Fruit fly (Drosophila melanogaster) whole organism, embryonic: ENCODE measurements around the gene Mettl2.
A peak's percentile ranks its signal among the peaks of the same experiment; 100 is the strongest.

Source experiments
- Atf3 ChIP-seq: fragments of 200-800 bp; sonication (Bioruptor generic); optimal IDR thresholded peaks from 3 replicates; lab custom pipeline; 2016; ENCODE audit warnings: missing biosample characterization, missing genetic modification characterization
- CG10209 ChIP-seq: fragments of 200-800 bp; sonication (Bioruptor generic); optimal IDR thresholded peaks from 3 replicates; lab custom pipeline; 2017; ENCODE audit warnings: missing biosample characterization, mild to moderate bottlenecking, missing genetic modification characterization, missing genetic modification reagents
- CG10274 ChIP-seq: fragments of 200-800 bp; sonication (Bioruptor generic); optimal IDR thresholded peaks from 3 replicates; lab custom pipeline; 2017; ENCODE audit warnings: missing biosample characterization, mild to moderate bottlenecking, missing genetic modification characterization
- CG10431 ChIP-seq: fragments of 200-800 bp; sonication (Bioruptor generic); optimal IDR thresholded peaks from 3 replicates; lab custom pipeline; 2018; ENCODE audit warnings: missing biosample characterization, mild to moderate bottlenecking, missing genetic modification characterization
- CG10654 ChIP-seq: fragments of 200-800 bp; sonication (Bioruptor generic); optimal IDR thresholded peaks from 2 replicates; lab custom pipeline; 2016; ENCODE audit warnings: missing biosample characterization, missing genetic modification characterization
- CG12219 ChIP-seq: fragments of 200-800 bp; sonication (Bioruptor generic); optimal IDR thresholded peaks from 3 replicates; lab custom pipeline; 2018; ENCODE audit warnings: missing biosample characterization, mild to moderate bottlenecking, missing genetic modification characterization
- CG14050 ChIP-seq: fragments of 200-800 bp; sonication (Bioruptor generic); IDR thresholded peaks from 3 replicates; pipeline ENCODE4 v1.3.6; 2022; ENCODE audit warnings: missing biosample characterization, missing genetic modification characterization
- CG14860 ChIP-seq: fragments of 200-800 bp; sonication (Bioruptor generic); IDR thresholded peaks from 3 replicates; pipeline ENCODE4 v1.3.6; 2022; ENCODE audit warnings: missing biosample characterization, missing genetic modification characterization; ENCODE audit not compliant: partially characterized antibody
- CG14965 ChIP-seq: fragments of 200-800 bp; sonication (Bioruptor generic); optimal IDR thresholded peaks from 2 replicates; lab custom pipeline; 2016; ENCODE audit warnings: missing biosample characterization, missing genetic modification characterization, borderline replicate concordance
- CG15269 ChIP-seq: fragments of 200-800 bp; sonication (Bioruptor generic); optimal IDR thresholded peaks from 2 replicates; lab custom pipeline; 2018; ENCODE audit warnings: missing biosample characterization, mild to moderate bottlenecking, missing genetic modification characterization, moderate library complexity
- CG1602 ChIP-seq: fragments of 200-800 bp; sonication (Bioruptor generic); optimal IDR thresholded peaks from 3 replicates; lab custom pipeline; 2016; ENCODE audit warnings: missing biosample characterization, missing genetic modification characterization
- CG1603 ChIP-seq: fragments of 200-800 bp; sonication (Bioruptor generic); optimal IDR thresholded peaks from 2 replicates; lab custom pipeline; 2019; ENCODE audit warnings: missing biosample characterization, mild to moderate bottlenecking, missing genetic modification characterization, moderate library complexity
- CG16813 ChIP-seq: fragments of 200-800 bp; sonication (Bioruptor generic); IDR thresholded peaks from 3 replicates; pipeline ENCODE4 v1.3.6; 2022; ENCODE audit warnings: missing biosample characterization, missing genetic modification characterization; ENCODE audit not compliant: partially characterized antibody
- CG17912 ChIP-seq: fragments of 200-800 bp; sonication (Bioruptor generic); optimal IDR thresholded peaks from 2 replicates; lab custom pipeline; 2018; ENCODE audit warnings: missing biosample characterization, mild to moderate bottlenecking, missing genetic modification characterization
- CG18011 ChIP-seq: fragments of 200-800 bp; sonication (Bioruptor generic); optimal IDR thresholded peaks from 2 replicates; lab custom pipeline; 2017; ENCODE audit warnings: missing biosample characterization, missing genetic modification characterization, mild to moderate bottlenecking, moderate library complexity, missing genotype
- CG2129 ChIP-seq: fragments of 200-800 bp; sonication (Bioruptor generic); IDR thresholded peaks from 2 replicates; pipeline ENCODE4 v1.3.6; 2022; ENCODE audit warnings: missing biosample characterization, missing genetic modification characterization; ENCODE audit not compliant: partially characterized antibody
- CG3281 ChIP-seq: fragments of 200-800 bp; sonication (Bioruptor generic); optimal IDR thresholded peaks from 3 replicates; lab custom pipeline; 2017; ENCODE audit warnings: missing biosample characterization, mild to moderate bottlenecking, missing genetic modification characterization
- CG4707 ChIP-seq: fragments of 200-800 bp; sonication (Bioruptor generic); optimal IDR thresholded peaks from 2 replicates; lab custom pipeline; 2018; ENCODE audit warnings: missing biosample characterization, mild to moderate bottlenecking, missing genetic modification characterization, moderate library complexity
- CG6654 ChIP-seq: fragments of 200-800 bp; sonication (Bioruptor generic); optimal IDR thresholded peaks from 2 replicates; lab custom pipeline; 2017; ENCODE audit warnings: missing biosample characterization, mild to moderate bottlenecking, missing genetic modification characterization
- CG6683 ChIP-seq: fragments of 200-800 bp; sonication (Bioruptor generic); optimal IDR thresholded peaks from 2 replicates; lab custom pipeline; 2017; ENCODE audit warnings: missing biosample characterization, mild to moderate bottlenecking, missing genetic modification characterization, missing genetic modification reagents
- CG7786 ChIP-seq: fragments of 200-800 bp; sonication (Bioruptor generic); optimal IDR thresholded peaks from 2 replicates; lab custom pipeline; 2016; ENCODE audit warnings: missing biosample characterization, missing genetic modification characterization
- CG9609 ChIP-seq: fragments of 200-800 bp; sonication (Bioruptor generic); optimal IDR thresholded peaks from 3 replicates; lab custom pipeline; 2016; ENCODE audit warnings: missing biosample characterization, missing genetic modification characterization
- CG9797 ChIP-seq: fragments of 200-800 bp; sonication (Bioruptor generic); optimal IDR thresholded peaks from 3 replicates; lab custom pipeline; 2018; ENCODE audit warnings: missing biosample characterization, mild to moderate bottlenecking, missing genetic modification characterization
- D19A ChIP-seq: fragments of 200-800 bp; optimal IDR thresholded peaks from 3 replicates; lab custom pipeline; 2019; ENCODE audit warnings: missing biosample characterization, mild to moderate bottlenecking, missing genetic modification characterization, moderate library complexity
- D19B ChIP-seq: fragments of 200-800 bp; sonication (Bioruptor generic); optimal IDR thresholded peaks from 2 replicates; lab custom pipeline; 2017; ENCODE audit warnings: missing biosample characterization, mild to moderate bottlenecking, missing genetic modification characterization
- Deaf1 ChIP-seq: fragments of 200-800 bp; optimal IDR thresholded peaks from 3 replicates; lab custom pipeline; 2019; ENCODE audit warnings: missing biosample characterization, mild to moderate bottlenecking, missing genetic modification characterization, moderate library complexity
- Ets97D ChIP-seq: fragments of 200-800 bp; sonication (Bioruptor generic); optimal IDR thresholded peaks from 3 replicates; lab custom pipeline; 2016; ENCODE audit warnings: missing biosample characterization, missing genetic modification characterization
- Hr3 ChIP-seq: fragments of 200-800 bp; sonication (Bioruptor generic); optimal IDR thresholded peaks from 3 replicates; lab custom pipeline; 2016; ENCODE audit warnings: missing biosample characterization, missing genetic modification characterization
- Lpt ChIP-seq: fragments of >200 bp; optimal IDR thresholded peaks from 2 replicates; lab custom pipeline; 2018; ENCODE audit warnings: missing biosample characterization, missing genetic modification characterization
- Mes4 ChIP-seq: fragments of 200-800 bp; sonication (Bioruptor generic); optimal IDR thresholded peaks from 2 replicates; lab custom pipeline; 2016; ENCODE audit warnings: missing biosample characterization, missing genetic modification characterization
- Sox102F ChIP-seq: fragments of 200-800 bp; sonication (Bioruptor generic); optimal IDR thresholded peaks from 2 replicates; lab custom pipeline; 2018; ENCODE audit warnings: missing biosample characterization, mild to moderate bottlenecking, missing genetic modification characterization, moderate library complexity
- aop ChIP-seq: fragments of 200-800 bp; sonication (Bioruptor generic); IDR thresholded peaks from 2 replicates; pipeline ENCODE4 v1.3.6; 2022; ENCODE audit warnings: missing biosample characterization, missing genetic modification characterization
- chinmo ChIP-seq: fragments of 200-800 bp; sonication (Bioruptor generic); IDR thresholded peaks from 4 replicates; pipeline ENCODE4 v1.3.6; 2022; ENCODE audit warnings: missing biosample characterization, missing genetic modification characterization; ENCODE audit not compliant: partially characterized antibody
- ci ChIP-seq: fragments of 200-800 bp; sonication (Bioruptor generic); IDR thresholded peaks from 3 replicates; pipeline ENCODE4 v1.3.6; 2022; ENCODE audit warnings: missing biosample characterization, missing genetic modification characterization
- dpn ChIP-seq, 2 experiments: fragments of 200-800 bp; sonication (Bioruptor generic); optimal IDR thresholded peaks; 3 replicates each; lab custom pipeline; 2016; ENCODE audit warnings: missing biosample characterization in 2 of 2, missing genetic modification characterization in 2 of 2
- fd96Cb ChIP-seq: fragments of 200-800 bp; sonication (Bioruptor generic); optimal IDR thresholded peaks from 2 replicates; lab custom pipeline; 2018; ENCODE audit warnings: missing biosample characterization, mild to moderate bottlenecking, missing genetic modification characterization, moderate library complexity
- fu2 ChIP-seq: fragments of 200-800 bp; sonication (Bioruptor generic); optimal IDR thresholded peaks from 2 replicates; lab custom pipeline; 2016; ENCODE audit warnings: missing biosample characterization, missing genetic modification characterization
- grau ChIP-seq: fragments of 200-800 bp; optimal IDR thresholded peaks from 3 replicates; lab custom pipeline; 2019; ENCODE audit warnings: missing biosample characterization, mild to moderate bottlenecking, missing genetic modification characterization, moderate library complexity
- gsb ChIP-seq: fragments of 200-800 bp; sonication (Bioruptor generic); IDR thresholded peaks from 2 replicates; pipeline ENCODE4 v1.3.6; 2022; ENCODE audit warnings: missing biosample characterization, missing genetic modification characterization
- insv ChIP-seq, 2 experiments: fragments of 200-800 bp; sonication (Bioruptor generic); optimal IDR thresholded peaks; 3 replicates each; lab custom pipeline; 2016 to 2018; ENCODE audit warnings: missing biosample characterization in 2 of 2, missing genetic modification characterization in 2 of 2
- inv ChIP-seq: fragments of 200-800 bp; sonication (Bioruptor generic); IDR thresholded peaks from 2 replicates; pipeline ENCODE4 v1.3.6; 2022; ENCODE audit warnings: missing biosample characterization, missing genetic modification characterization; ENCODE audit not compliant: partially characterized antibody
- nau ChIP-seq: fragments of 200-800 bp; sonication (Bioruptor generic); optimal IDR thresholded peaks from 3 replicates; lab custom pipeline; 2017; ENCODE audit warnings: missing biosample characterization, mild to moderate bottlenecking, missing genetic modification characterization, missing genetic modification reagents
- oc ChIP-seq: fragments of 200-800 bp; sonication (Bioruptor generic); optimal IDR thresholded peaks from 2 replicates; lab custom pipeline; 2018; ENCODE audit warnings: missing biosample characterization, mild to moderate bottlenecking, missing genetic modification characterization, moderate library complexity
- pfk ChIP-seq: fragments of 200-800 bp; sonication (Bioruptor generic); optimal IDR thresholded peaks from 2 replicates; lab custom pipeline; 2018; ENCODE audit warnings: missing biosample characterization, mild to moderate bottlenecking, missing genetic modification characterization, moderate library complexity
- pros ChIP-seq: fragments of 200-800 bp; sonication (Bioruptor generic); optimal IDR thresholded peaks from 3 replicates; lab custom pipeline; 2019; ENCODE audit warnings: missing biosample characterization, mild to moderate bottlenecking, missing genetic modification characterization, moderate library complexity
- schlank ChIP-seq: fragments of 200-800 bp; sonication (Bioruptor generic); optimal IDR thresholded peaks from 2 replicates; lab custom pipeline; 2018; ENCODE audit warnings: missing biosample characterization, mild to moderate bottlenecking, missing genetic modification characterization
- stc ChIP-seq: fragments of 200-800 bp; sonication (Bioruptor generic); IDR thresholded peaks from 2 replicates; pipeline ENCODE4 v1.3.6; 2022; ENCODE audit warnings: missing biosample characterization, missing genetic modification characterization
- zen2 ChIP-seq: fragments of 200-800 bp; sonication (Bioruptor generic); IDR thresholded peaks from 3 replicates; pipeline ENCODE4 v1.3.6; 2022; ENCODE audit warnings: missing biosample characterization, missing genetic modification characterization; ENCODE audit not compliant: partially characterized antibody
- zfh1 ChIP-seq: fragments of 200-800 bp; sonication (Bioruptor generic); IDR thresholded peaks from 3 replicates; pipeline ENCODE4 v1.3.6; 2022; ENCODE audit warnings: missing biosample characterization, missing genetic modification characterization

Gene Mettl2

dm6 chr3L:1629064-1629777 lies 9.8 kb downstream of the Mettl2 start, which contains the start of gene GC (continued):
- no peak for TF ChIP-seq CG2129 (GFP tag; lab: Robert Waterston, UW)
- TF ChIP-seq zen2 (GFP tag; lab: Robert Waterston, UW) = 0 out of 3 replicates have a peak, but pooled peaks have one; percentile 25
- no peak for TF ChIP-seq CG6654 (GFP tag; lab: Kevin White, UChicago)
- TF ChIP-seq CG18011 (GFP tag; lab: Kevin White, UChicago) = no peak
- TF ChIP-seq Atf3 (GFP tag; lab: Kevin White, UChicago) = no peak
- no peak for TF ChIP-seq Ets97D (GFP tag; lab: Kevin White, UChicago)
- no peak for TF ChIP-seq fu2 (GFP tag; lab: Kevin White, UChicago)
- TF ChIP-seq CG4707 (GFP tag; lab: Kevin White, UChicago) = no peak
- peak; percentile 39; the same call in 1 of the 3 replicates for TF ChIP-seq ci (GFP tag; lab: Robert Waterston, UW)
- no peak for TF ChIP-seq oc (tag; lab: Kevin White, UChicago)
- no peak for TF ChIP-seq schlank (tag; lab: Kevin White, UChicago)
- TF ChIP-seq CG14050 (GFP tag; lab: Robert Waterston, UW) = no peak
- TF ChIP-seq CG10274 (GFP tag; lab: Kevin White, UChicago) = no peak
- TF ChIP-seq fd96Cb (tag; lab: Kevin White, UChicago) = no peak
- no peak for TF ChIP-seq nau (GFP tag; lab: Kevin White, UChicago)
- TF ChIP-seq CG12219 (GFP tag; lab: Kevin White, UChicago) = no peak
- TF ChIP-seq Sox102F = peak; percentile 26
- TF ChIP-seq CG16813 (GFP tag; lab: Robert Waterston, UW) = no peak
- TF ChIP-seq inv = no peak
- TF ChIP-seq pros (GFP tag; lab: Kevin White, UChicago) = no peak
- TF ChIP-seq CG9609 (GFP tag; lab: Kevin White, UChicago) = no peak
- no peak for TF ChIP-seq D19A
- no peak for TF ChIP-seq pfk (GFP tag; lab: Kevin White, UChicago)
- no peak for TF ChIP-seq CG10654 (GFP tag; lab: Kevin White, UChicago)
- TF ChIP-seq CG14860 (GFP tag; lab: Robert Waterston, UW) = no peak
- TF ChIP-seq Lpt (GFP tag; lab: Kevin White, UChicago) = no peak
- TF ChIP-seq CG3281 (GFP tag; lab: Kevin White, UChicago) = no peak
- TF ChIP-seq CG15269 = no peak
- no peak for TF ChIP-seq gsb (GFP tag; lab: Robert Waterston, UW)
- peak; percentile 40 for TF ChIP-seq Deaf1 (tag; lab: Kevin White, UChicago)
- peak in 1 of 2 experiments; percentile 16 for TF ChIP-seq dpn (GFP tag; optimal IDR thresholded peaks at IDR 0.05; lab: Kevin White, UChicago)
- TF ChIP-seq stc (GFP tag; lab: Robert Waterston, UW) = peak; percentile 47
- no peak for TF ChIP-seq CG1603
- no peak for TF ChIP-seq Mes4
- peak; percentile 16 for TF ChIP-seq CG7786
- TF ChIP-seq CG10209 (GFP tag; lab: Kevin White, UChicago) = peak; percentile 26
- no peak for TF ChIP-seq CG10431 (GFP tag; lab: Kevin White, UChicago)
- no peak for TF ChIP-seq CG14965 (GFP tag; lab: Kevin White, UChicago)
- no peak for TF ChIP-seq chinmo (GFP tag; lab: Robert Waterston, UW)
- TF ChIP-seq zfh1 (GFP tag; lab: Robert Waterston, UW) = no peak
- TF ChIP-seq D19B (GFP tag; lab: Kevin White, UChicago) = peak; percentile 60
- no peak for TF ChIP-seq CG6683 (GFP tag; lab: Kevin White, UChicago)
- no peak for TF ChIP-seq aop (GFP tag; lab: Robert Waterston, UW)
- TF ChIP-seq grau (tag; lab: Kevin White, UChicago) = peak; percentile 26
- TF ChIP-seq CG1602 (GFP tag; lab: Kevin White, UChicago) = no peak
- no peak for TF ChIP-seq CG9797 (GFP tag; lab: Kevin White, UChicago)
- TF ChIP-seq insv (GFP tag; optimal IDR thresholded peaks at IDR 0.05; lab: Kevin White, UChicago) = no peak
- no peak for TF ChIP-seq Hr3 (GFP tag; lab: Kevin White, UChicago)
- no peak for TF ChIP-seq CG17912 (GFP tag; lab: Kevin White, UChicago)
